Fruit fly (Drosophila melanogaster) whole organism: ENCODE results near the gene RpL13A.

Source experiments
- CG8478 ChIP-seq: fragments of >200 bp; optimal IDR thresholded peaks from 2 replicates; lab custom pipeline; 2018; ENCODE audit warnings: inconsistent platforms
- EcR ChIP-seq, 2 experiments: fragments of >200 bp; optimal IDR thresholded peaks; 2 replicates each; lab custom pipeline; 2017; ENCODE audit warnings: missing biosample characterization in 2 of 2, missing genetic modification characterization in 2 of 2, missing genetic modification reagents in 2 of 2
- pan ChIP-seq: fragments of >200 bp; optimal IDR thresholded peaks from 2 replicates; lab custom pipeline; 2017

DNA sequence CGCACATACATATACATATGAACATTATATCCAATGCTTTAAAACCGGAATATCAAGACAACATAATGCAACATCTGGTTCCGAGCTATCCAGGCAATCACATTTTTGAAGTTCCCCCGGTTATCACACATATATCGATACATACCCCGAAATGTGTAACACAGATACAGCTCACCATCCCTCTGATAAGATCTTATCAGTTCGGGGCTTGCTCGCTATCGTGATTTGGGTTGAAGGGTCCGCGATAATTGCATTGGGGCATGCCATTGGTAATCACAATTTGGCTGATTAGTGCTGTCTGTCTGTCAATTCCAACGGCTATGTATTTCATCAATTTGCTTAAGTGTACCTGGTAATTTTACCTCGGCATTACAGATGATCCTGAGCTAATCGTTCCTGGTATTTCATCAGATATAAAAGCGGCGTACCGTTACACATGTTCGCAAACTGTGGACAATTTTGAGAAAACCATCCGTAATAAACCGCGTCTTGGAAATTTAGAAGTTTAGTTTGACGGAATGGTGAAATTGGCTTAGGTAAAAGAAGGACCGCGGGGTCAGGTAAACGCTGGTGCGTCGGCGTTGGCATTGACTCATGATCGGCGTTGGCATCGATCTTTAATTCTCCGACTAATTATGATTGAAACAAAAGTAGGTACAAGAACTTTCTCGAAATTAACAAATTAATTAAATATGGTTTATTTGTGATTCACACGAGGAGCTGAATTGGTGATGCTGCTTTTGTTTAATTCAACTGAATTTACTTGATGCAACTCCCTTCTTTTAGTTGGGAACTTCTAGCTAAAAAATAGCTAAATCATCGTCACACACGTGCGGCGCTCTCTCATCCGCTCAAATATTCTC, 47.8 kb downstream of the RpL13A start:
- TF ChIP-seq EcR (GFP tag; optimal IDR thresholded peaks at IDR 0.05; lab: Kevin White, UChicago) (no peak), CG8478 (lab: Kevin White, UChicago) (no peak), pan (lab: Kevin White, UChicago) (no peak)
